Comparison of ENCODE assay signal across 6 fruit fly cellular contexts in genomic region chr2L:12586858-12587257, dm6.
A peak's percentile ranks its signal among the peaks of the same experiment; 100 is the strongest.
TF ChIP-seq lines count a peak whose summit lies in the region.

No protein-coding gene starts in this region.

- TF ChIP-seq CTCF in whole organism, embryonic (GFP tag; optimal IDR thresholded peaks at IDR 0.05; lab: Kevin White, UChicago): no peak

TF ChIP-seq in whole organism, 6 proteins besides CTCF, POLR2A, EP300 and RAD21:
- TF ChIP-seq Dll (optimal IDR thresholded peaks at IDR 0.05; lab: Kevin White, UChicago): peak; percentile 71
- TF ChIP-seq EcR (GFP tag; optimal IDR thresholded peaks at IDR 0.05; lab: Kevin White, UChicago): no peak
- no peak for TF ChIP-seq pan (optimal IDR thresholded peaks at IDR 0.05; lab: Kevin White, UChicago)
- no peak for TF ChIP-seq psq (optimal IDR thresholded peaks at IDR 0.05; lab: Kevin White, UChicago)
- TF ChIP-seq CG8478 (optimal IDR thresholded peaks at IDR 0.05; lab: Kevin White, UChicago): peak; percentile 96
TF ChIP-seq in whole organism: peak in this region for 2.

TF ChIP-seq in whole organism, adult, 20 proteins besides CTCF, POLR2A, EP300 and RAD21:
- TF ChIP-seq pad (GFP tag; optimal IDR thresholded peaks at IDR 0.05; lab: Kevin White, UChicago) (peak; percentile 95), CG7045 (GFP tag; optimal IDR thresholded peaks at IDR 0.05; lab: Kevin White, UChicago) (no peak)
TF ChIP-seq in whole organism, adult: peak in this region for 1.

TF ChIP-seq in whole organism, embryonic, 481 proteins besides CTCF, POLR2A, EP300 and RAD21 (continues in another document):
- TF ChIP-seq CG14965 (GFP tag; optimal IDR thresholded peaks at IDR 0.05; lab: Kevin White, UChicago; ENCODE audit: borderline replicate concordance) (no peak), CG13287 (GFP tag; IDR thresholded peaks at IDR 0.05; lab: Robert Waterston, UW; ENCODE audit: partially characterized antibody) (no peak; the same call in 1 of the 2 replicates), Xrp1 (GFP tag; IDR thresholded peaks at IDR 0.05; lab: Robert Waterston, UW) (no peak), E2f1 (GFP tag; IDR thresholded peaks at IDR 0.05; lab: Robert Waterston, UW) (no peak), ara (GFP tag; IDR thresholded peaks at IDR 0.05; lab: Robert Waterston, UW) (no peak), CG17186 (GFP tag; optimal IDR thresholded peaks at IDR 0.05; lab: Kevin White, UChicago) (no peak), CG14710 (tag; optimal IDR thresholded peaks at IDR 0.05; lab: Kevin White, UChicago) (no peak), CG4424 (GFP tag; optimal IDR thresholded peaks at IDR 0.05; lab: Kevin White, UChicago) (no peak), HLH3B (GFP tag; IDR thresholded peaks at IDR 0.05; lab: Robert Waterston, UW) (no peak), CG12071 (GFP tag; optimal IDR thresholded peaks at IDR 0.05; lab: Kevin White, UChicago) (no peak), oc (tag; optimal IDR thresholded peaks at IDR 0.05; lab: Kevin White, UChicago) (peak; percentile 97), slp2 (GFP tag; optimal IDR thresholded peaks at IDR 0.05; lab: Kevin White, UChicago) (no peak), CG2889 (GFP tag; IDR thresholded peaks at IDR 0.05; lab: Robert Waterston, UW) (no peak), CG2202 (tag; optimal IDR thresholded peaks at IDR 0.05; lab: Kevin White, UChicago) (no peak), CG15479 (GFP tag; optimal IDR thresholded peaks at IDR 0.05; lab: Kevin White, UChicago) (no peak), Jarid2 (GFP tag; optimal IDR thresholded peaks at IDR 0.05; lab: Kevin White, UChicago) (peak; percentile 61), sens (GFP tag; lab: Kevin White, UChicago) (peak; percentile 77), row (GFP tag; IDR thresholded peaks at IDR 0.05; lab: Robert Waterston, UW) (no peak), CG30020 (tag; optimal IDR thresholded peaks at IDR 0.05; lab: Kevin White, UChicago) (no peak), Scr (GFP tag; IDR thresholded peaks at IDR 0.05; lab: Robert Waterston, UW; ENCODE audit: partially characterized antibody) (no peak), run (tag; optimal IDR thresholded peaks at IDR 0.05; lab: Kevin White, UChicago) (no peak), Adf1 (GFP tag; IDR thresholded peaks at IDR 0.05; lab: Robert Waterston, UW) (peak; percentile 75)

TF ChIP-seq in whole organism, prepupa, 60 proteins besides CTCF, POLR2A, EP300 and RAD21:
- TF ChIP-seq CG7368 (GFP tag; optimal IDR thresholded peaks at IDR 0.05; lab: Kevin White, UChicago) (no peak), Met (GFP tag; optimal IDR thresholded peaks at IDR 0.05; lab: Kevin White, UChicago) (no peak), CG8632 (GFP tag; optimal IDR thresholded peaks at IDR 0.05; lab: Kevin White, UChicago) (no peak), pdm3 (GFP tag; optimal IDR thresholded peaks at IDR 0.05; lab: Kevin White, UChicago) (peak; percentile 7), CG31627 (GFP tag; optimal IDR thresholded peaks at IDR 0.05; lab: Kevin White, UChicago) (no peak), lz (GFP tag; optimal IDR thresholded peaks at IDR 0.05; lab: Kevin White, UChicago) (no peak), CG6808 (GFP tag; optimal IDR thresholded peaks at IDR 0.05; lab: Kevin White, UChicago) (no peak), CG10669 (GFP tag; optimal IDR thresholded peaks at IDR 0.05; lab: Kevin White, UChicago) (no peak), CG11762 (GFP tag; optimal IDR thresholded peaks at IDR 0.05; lab: Kevin White, UChicago; ENCODE audit: insufficient read depth) (no peak), salr (GFP tag; optimal IDR thresholded peaks at IDR 0.05; lab: Kevin White, UChicago) (peak in 1 of 2 experiments; percentile 26), fkh (GFP tag; optimal IDR thresholded peaks at IDR 0.05; lab: Kevin White, UChicago) (peak; percentile 83)

TF ChIP-seq in whole organism, pupa, 21 proteins besides CTCF, POLR2A, EP300 and RAD21:
- TF ChIP-seq CG10348 (GFP tag; IDR thresholded peaks at IDR 0.05; lab: Robert Waterston, UW): no peak
- TF ChIP-seq Pif1A (GFP tag; optimal IDR thresholded peaks at IDR 0.05; lab: Kevin White, UChicago): peak; percentile 21

TF ChIP-seq in whole organism, wandering third instar larva, 38 proteins besides CTCF, POLR2A, EP300 and RAD21:
- no peak for TF ChIP-seq rgr (GFP tag; optimal IDR thresholded peaks at IDR 0.05; lab: Kevin White, UChicago)
- peak; percentile 58 for TF ChIP-seq Vsx2 (GFP tag; optimal IDR thresholded peaks at IDR 0.05; lab: Kevin White, UChicago; ENCODE audit: partially characterized antibody)
- peak; percentile 37 for TF ChIP-seq Hr78 (GFP tag; optimal IDR thresholded peaks at IDR 0.05; lab: Kevin White, UChicago)
- TF ChIP-seq dl (GFP tag; optimal IDR thresholded peaks at IDR 0.05; lab: Kevin White, UChicago; ENCODE audit: insufficient read depth in 1 of 2, partially characterized antibody in 2 of 2): peak in 1 of 2 experiments; percentile 33
- TF ChIP-seq CrebA (GFP tag; optimal IDR thresholded peaks at IDR 0.05; lab: Kevin White, UChicago; ENCODE audit: borderline replicate concordance): peak; percentile 17
- peak; percentile 56 for TF ChIP-seq Dif (GFP tag; optimal IDR thresholded peaks at IDR 0.05; lab: Kevin White, UChicago; ENCODE audit: partially characterized antibody)
- TF ChIP-seq Hr83 (GFP tag; optimal IDR thresholded peaks at IDR 0.05; lab: Kevin White, UChicago; ENCODE audit: poor library complexity, severe bottlenecking): no peak
- no peak for TF ChIP-seq pan (optimal IDR thresholded peaks at IDR 0.05; lab: Kevin White, UChicago)
- TF ChIP-seq br (GFP tag; optimal IDR thresholded peaks at IDR 0.05; lab: Kevin White, UChicago): no peak
- peak; percentile 3 for TF ChIP-seq Sp1 (GFP tag; optimal IDR thresholded peaks at IDR 0.05; lab: Kevin White, UChicago)
- no peak for TF ChIP-seq HLH106 (tag; optimal IDR thresholded peaks at IDR 0.05; lab: Kevin White, UChicago)
- no peak for TF ChIP-seq OdsH (GFP tag; optimal IDR thresholded peaks at IDR 0.05; lab: Kevin White, UChicago)
- peak; percentile 93 for TF ChIP-seq N (GFP tag; optimal IDR thresholded peaks at IDR 0.05; lab: Kevin White, UChicago)
- no peak for TF ChIP-seq brk (GFP tag; optimal IDR thresholded peaks at IDR 0.05; lab: Kevin White, UChicago)
- no peak for TF ChIP-seq h (GFP tag; optimal IDR thresholded peaks at IDR 0.05; lab: Kevin White, UChicago)
